Fruit fly (Drosophila melanogaster): Measurements from ENCODE around the gene Pak3.

dm6 chr3R:16455875-16456274, 2.3 kb upstream of the Pak3 start, which contains the start of gene CG14883:
- TF ChIP-seq psq (optimal IDR thresholded peaks at IDR 0.05), result no peak
- no peak for TF ChIP-seq ttk (optimal IDR thresholded peaks at IDR 0.05)
- TF ChIP-seq Myc (optimal IDR thresholded peaks at IDR 0.05), result no peak

Measured in Kc167 (cell line).